Worm (Caenorhabditis elegans): Measurements from ENCODE around the gene R144.11.

- TF ChIP-seq nhr-12 (tag; optimal IDR thresholded peaks at IDR 0.05) (no peak), ceh-9 (tag; optimal IDR thresholded peaks at IDR 0.05) (no peak), jun-1 (tag; optimal IDR thresholded peaks at IDR 0.05) (no peak), ama-1 (optimal IDR thresholded peaks at IDR 0.05) (no peak), nhr-11 (tag; optimal IDR thresholded peaks at IDR 0.05) (no peak), snpc-4 (tag; optimal IDR thresholded peaks at IDR 0.05) (no peak), elt-2 (tag; optimal IDR thresholded peaks at IDR 0.05) (no peak), fkh-2 (tag; optimal IDR thresholded peaks at IDR 0.05) (no peak)
Observed at ce11 chrIII:5044709-5045108, 36.1 kb upstream of the R144.11 start, which contains the start of gene C45G9.14.
